Worm (Caenorhabditis elegans): Measurements from ENCODE around the gene fbxb-72.
A peak's percentile ranks its signal among the peaks of the same experiment; 100 is the strongest.

The fbxb-72 gene

ce11 chrV:723895-724352, at the start of gene fbxb-72 (continued):
- TF ChIP-seq mep-1 (tag; optimal IDR thresholded peaks at IDR 0.05) (no peak), nhr-19 (GFP tag; conservative IDR thresholded peaks at IDR 0.05) (peak; percentile 70), nhr-77 (tag; optimal IDR thresholded peaks at IDR 0.05) (no peak), elt-3 (tag; optimal IDR thresholded peaks at IDR 0.05) (peak in 2 of 6 experiments; percentile 12 to 20), C04F5.9 (tag; optimal IDR thresholded peaks at IDR 0.05) (peak; percentile 21), snpc-4 (tag; optimal IDR thresholded peaks at IDR 0.05) (no peak), mef-2 (tag; optimal IDR thresholded peaks at IDR 0.05) (no peak), fkh-10 (GFP tag; optimal IDR thresholded peaks at IDR 0.05) (no peak), ets-5 (GFP tag; IDR thresholded peaks at IDR 0.05) (no peak), nhr-84 (tag; optimal IDR thresholded peaks at IDR 0.05) (peak; percentile 59), efl-3 (GFP tag; optimal IDR thresholded peaks at IDR 0.05) (no peak), pag-3 (tag; optimal IDR thresholded peaks at IDR 0.05; ENCODE audit: borderline replicate concordance, insufficient read depth) (no peak), lin-39 (tag; optimal IDR thresholded peaks at IDR 0.05) (peak; percentile 37), isw-1 (GFP tag; IDR thresholded peaks at IDR 0.05) (no peak), ceh-88 (GFP tag; IDR thresholded peaks at IDR 0.05) (peak; percentile 38; the same call in 1 of the 2 replicates), ama-1 (optimal IDR thresholded peaks at IDR 0.05) (peak; percentile 89), nhr-20 (tag; optimal IDR thresholded peaks at IDR 0.05) (peak; percentile 51), lin-35 (GFP tag; optimal IDR thresholded peaks at IDR 0.05) (peak in 1 of 2 experiments; percentile 85), unc-86 (tag; optimal IDR thresholded peaks at IDR 0.05) (no peak), egl-13 (tag; optimal IDR thresholded peaks at IDR 0.05) (no peak), C16A3.4 (tag; optimal IDR thresholded peaks at IDR 0.05) (peak; percentile 92), sup-37 (GFP tag; optimal IDR thresholded peaks at IDR 0.05) (peak; percentile 55), jun-1 (tag; optimal IDR thresholded peaks at IDR 0.05) (peak; percentile 48), pax-3 (tag; optimal IDR thresholded peaks at IDR 0.05) (no peak), swsn-7 (tag; optimal IDR thresholded peaks at IDR 0.05) (peak; percentile 7), nhr-85 (tag) (no peak), nhr-90 (tag; optimal IDR thresholded peaks at IDR 0.05; ENCODE audit: poor library complexity) (peak; percentile 76), snu-23 (GFP tag; optimal IDR thresholded peaks at IDR 0.05) (peak; percentile 78), ztf-11 (tag; optimal IDR thresholded peaks at IDR 0.05) (peak in 1 of 2 experiments; percentile 5), egl-27 (tag; optimal IDR thresholded peaks at IDR 0.05) (no peak), C34B4.2 (tag; optimal IDR thresholded peaks at IDR 0.05) (no peak)

- peak; percentile 84 for TF ChIP-seq lin-39 (tag; optimal IDR thresholded peaks at IDR 0.05)
- TF ChIP-seq sptf-1 (tag; optimal IDR thresholded peaks at IDR 0.05): no peak
- no peak for TF ChIP-seq fkh-4 (tag; optimal IDR thresholded peaks at IDR 0.05; ENCODE audit: borderline replicate concordance)
- no peak for TF ChIP-seq alr-1 (tag; optimal IDR thresholded peaks at IDR 0.05; ENCODE audit: borderline replicate concordance)
- peak; percentile 93 for TF ChIP-seq nhr-20 (tag; optimal IDR thresholded peaks at IDR 0.05)
- TF ChIP-seq sox-4 (tag; optimal IDR thresholded peaks at IDR 0.05): peak; percentile 71
- TF ChIP-seq nhr-47 (tag; optimal IDR thresholded peaks at IDR 0.05): peak; percentile 93
- peak; percentile 35; the same call in 1 of the 2 replicates for TF ChIP-seq unc-98 (GFP tag; IDR thresholded peaks at IDR 0.05)
- peak; percentile 91 for TF ChIP-seq xbp-1 (tag; optimal IDR thresholded peaks at IDR 0.05)
- peak; percentile 92 for TF ChIP-seq nhr-19 (GFP tag; conservative IDR thresholded peaks at IDR 0.05)
- no peak for TF ChIP-seq aha-1 (tag; optimal IDR thresholded peaks at IDR 0.05)
- peak; percentile 74 for TF ChIP-seq skn-1 (tag; optimal IDR thresholded peaks at IDR 0.05)
- no peak for TF ChIP-seq Y116A8C.19 (tag; optimal IDR thresholded peaks at IDR 0.05; ENCODE audit: borderline replicate concordance)
- peak; percentile 91 for TF ChIP-seq rnt-1 (tag; optimal IDR thresholded peaks at IDR 0.05)
- no peak for TF ChIP-seq ceh-63 (GFP tag; optimal IDR thresholded peaks at IDR 0.05)
- TF ChIP-seq pax-3 (tag; optimal IDR thresholded peaks at IDR 0.05): peak; percentile 77
- no peak for TF ChIP-seq efl-3 (GFP tag; optimal IDR thresholded peaks at IDR 0.05)
- peak; percentile 85 to 92 (median 88) for TF ChIP-seq ceh-82 (tag; optimal IDR thresholded peaks at IDR 0.05)
- TF ChIP-seq pag-3 (tag; optimal IDR thresholded peaks at IDR 0.05; ENCODE audit: borderline replicate concordance, insufficient read depth): no peak
- TF ChIP-seq ceh-88 (GFP tag; IDR thresholded peaks at IDR 0.05): peak; percentile 53; the same call in 1 of the 2 replicates
- no peak for TF ChIP-seq nhr-12 (tag; optimal IDR thresholded peaks at IDR 0.05)
- peak; percentile 89 for TF ChIP-seq nhr-90 (tag; optimal IDR thresholded peaks at IDR 0.05; ENCODE audit: poor library complexity)
- peak; percentile 96 to 97 (median 97) for TF ChIP-seq dpl-1 (GFP tag; optimal IDR thresholded peaks at IDR 0.05)
- peak; percentile 97 for TF ChIP-seq snu-23 (GFP tag; optimal IDR thresholded peaks at IDR 0.05)
- peak; percentile 36 for TF ChIP-seq F16B12.6 (tag; optimal IDR thresholded peaks at IDR 0.05)
- TF ChIP-seq sup-37 (GFP tag; optimal IDR thresholded peaks at IDR 0.05): peak; percentile 72
- TF ChIP-seq ceh-8 (GFP tag; optimal IDR thresholded peaks at IDR 0.05): peak; percentile 68
- TF ChIP-seq aly-2 (tag; optimal IDR thresholded peaks at IDR 0.05): peak; percentile 51
- peak; percentile 65 for TF ChIP-seq snpc-4 (tag; optimal IDR thresholded peaks at IDR 0.05)
- no peak for TF ChIP-seq tlp-1 (tag; optimal IDR thresholded peaks at IDR 0.05)
Observed at ce11 chrV:773256-773655, 49.5 kb upstream of the fbxb-72 start, which contains the start of gene sti-1. TSS of gene sti-1 (plus strand) at chrV:773518.

All from whole organism, L1 larva.